Fruit fly (Drosophila melanogaster) whole organism, wandering third instar larva: ENCODE results near the gene cyc.

ENCODE experiments used
- Abd-B ChIP-seq: fragments of >200 bp; optimal IDR thresholded peaks from 2 replicates; lab custom pipeline; 2017; ENCODE audit warnings: missing biosample characterization, missing genetic modification characterization
- CG32264 ChIP-seq: fragments of 200-800 bp; sonication (Bioruptor generic); optimal IDR thresholded peaks from 2 replicates; lab custom pipeline; 2016; ENCODE audit warnings: missing biosample characterization, missing genetic modification characterization
- CG9705 ChIP-seq: fragments of 200-800 bp; sonication (Bioruptor generic); optimal IDR thresholded peaks from 2 replicates; lab custom pipeline; 2018; ENCODE audit warnings: missing biosample characterization, mild to moderate bottlenecking, missing genetic modification characterization
- CrebA ChIP-seq: fragments of 200-800 bp; sonication (Bioruptor generic); optimal IDR thresholded peaks from 2 replicates; lab custom pipeline; 2016; ENCODE audit warnings: missing biosample characterization, mild to moderate bottlenecking, missing genetic modification characterization, borderline replicate concordance
- Dfd ChIP-seq: fragments of >200 bp; optimal IDR thresholded peaks from 2 replicates; lab custom pipeline; 2017; ENCODE audit warnings: missing biosample characterization, missing genetic modification characterization
- Dif ChIP-seq: fragments of 200-275, 200-300 bp; sonication (Bioruptor generic); optimal IDR thresholded peaks from 2 replicates; lab custom pipeline; 2018; ENCODE audit warnings: missing biosample characterization, missing genetic modification characterization; ENCODE audit not compliant: partially characterized antibody
- GATAd ChIP-seq: sonication (Bioruptor generic); optimal IDR thresholded peaks from 2 replicates; lab custom pipeline; 2016; ENCODE audit warnings: missing biosample characterization, missing genetic modification characterization
- HLH106 ChIP-seq: fragments of 200-800 bp; optimal IDR thresholded peaks from 3 replicates; lab custom pipeline; 2019; ENCODE audit warnings: missing biosample characterization, mild to moderate bottlenecking, missing genetic modification characterization, moderate library complexity
- Hnf4 ChIP-seq: fragments of 200-800 bp; sonication (Bioruptor generic); optimal IDR thresholded peaks from 2 replicates; lab custom pipeline; 2016; ENCODE audit warnings: missing biosample characterization, mild to moderate bottlenecking, missing genetic modification characterization
- Hr78 ChIP-seq: fragments of >200 bp; optimal IDR thresholded peaks from 2 replicates; lab custom pipeline; 2017; ENCODE audit warnings: missing biosample characterization, missing genetic modification characterization
- Hr83 ChIP-seq: fragments of 200-300 bp; sonication (Bioruptor generic); optimal IDR thresholded peaks from 2 replicates; lab custom pipeline; 2016; ENCODE audit warnings: missing biosample characterization, mild to moderate bottlenecking, missing genetic modification characterization, moderate library complexity; ENCODE audit not compliant: poor library complexity, severe bottlenecking
- Jra ChIP-seq: sonication (Bioruptor generic); optimal IDR thresholded peaks from 2 replicates; lab custom pipeline; 2016; ENCODE audit warnings: missing biosample characterization, missing genetic modification characterization
- Mio ChIP-seq: sonication (Bioruptor generic); optimal IDR thresholded peaks from 2 replicates; lab custom pipeline; 2016; ENCODE audit warnings: missing biosample characterization, missing genetic modification characterization
- Myc ChIP-seq: fragments of >200 bp; optimal IDR thresholded peaks from 2 replicates; lab custom pipeline; 2017
- N ChIP-seq: fragments of >200 bp; optimal IDR thresholded peaks from 2 replicates; lab custom pipeline; 2018; ENCODE audit warnings: missing biosample characterization, missing external identifiers, missing genetic modification characterization
- OdsH ChIP-seq: fragments of 200-800 bp; sonication (Bioruptor generic); optimal IDR thresholded peaks from 2 replicates; lab custom pipeline; 2016; ENCODE audit warnings: missing biosample characterization, mild to moderate bottlenecking, missing genetic modification characterization
- Rel ChIP-seq, 2 experiments: fragments of 200-800 bp; sonication (Bioruptor generic) in 1 of 2; optimal IDR thresholded peaks; 2 replicates in 1 of 2; 3 replicates in 1 of 2; lab custom pipeline; 2016 to 2019; ENCODE audit warnings: mild to moderate bottlenecking in 2 of 2, missing biosample characterization in 2 of 2, missing genetic modification characterization in 2 of 2, moderate library complexity in 1 of 2
- Sp1 ChIP-seq: fragments of 200-800 bp; sonication (Bioruptor generic); optimal IDR thresholded peaks from 3 replicates; lab custom pipeline; 2019; ENCODE audit warnings: missing biosample characterization, mild to moderate bottlenecking, missing genetic modification characterization, moderate library complexity
- Vsx2 ChIP-seq: fragments of 200-300, 225-300 bp; sonication (Bioruptor generic); optimal IDR thresholded peaks from 2 replicates; lab custom pipeline; 2018; ENCODE audit warnings: missing biosample characterization, missing genetic modification characterization; ENCODE audit not compliant: partially characterized antibody
- brk ChIP-seq: fragments of 200-800 bp; sonication (Bioruptor generic); optimal IDR thresholded peaks from 2 replicates; lab custom pipeline; 2016; ENCODE audit warnings: missing biosample characterization, mild to moderate bottlenecking, missing genetic modification characterization
- dl ChIP-seq, 2 experiments: fragments of 175-275, 200-275 bp in 1 of 2; fragments of 200-275 bp in 1 of 2; sonication (Bioruptor generic); optimal IDR thresholded peaks; lab custom pipeline; 2018; ENCODE audit warnings: mild to moderate bottlenecking in 2 of 2, missing biosample characterization in 2 of 2, missing genetic modification characterization in 2 of 2, moderate library complexity in 2 of 2; ENCODE audit not compliant: partially characterized antibody in 2 of 2, insufficient read depth in 1 of 2
- dmrt93B ChIP-seq: fragments of 200-800 bp; sonication (Bioruptor generic); optimal IDR thresholded peaks from 2 replicates; lab custom pipeline; 2018; ENCODE audit warnings: missing biosample characterization, mild to moderate bottlenecking, missing genetic modification characterization
- dsf ChIP-seq: sonication (Bioruptor generic); optimal IDR thresholded peaks from 2 replicates; lab custom pipeline; 2016; ENCODE audit warnings: missing biosample characterization, missing genetic modification characterization, borderline replicate concordance
- ey ChIP-seq: fragments of 200-800 bp; sonication (Bioruptor generic); optimal IDR thresholded peaks from 2 replicates; lab custom pipeline; 2016; ENCODE audit warnings: missing biosample characterization, missing genetic modification characterization
- foxo ChIP-seq, 2 experiments: fragments of 200-800 bp; sonication (Bioruptor generic); optimal IDR thresholded peaks; 2 replicates in 1 of 2; 3 replicates in 1 of 2; lab custom pipeline; 2016 to 2017; ENCODE audit warnings: missing biosample characterization in 2 of 2, missing genetic modification characterization in 2 of 2
- fru ChIP-seq: fragments of 200-800 bp; sonication (Bioruptor generic); optimal IDR thresholded peaks from 3 replicates; lab custom pipeline; 2016; ENCODE audit warnings: missing biosample characterization, mild to moderate bottlenecking, missing genetic modification characterization
- h ChIP-seq: fragments of 200-800 bp; sonication (Bioruptor generic); optimal IDR thresholded peaks from 3 replicates; lab custom pipeline; 2016; ENCODE audit warnings: missing biosample characterization, mild to moderate bottlenecking, missing genetic modification characterization
- jim ChIP-seq: fragments of 175-275, 200-325 bp; sonication (Bioruptor generic); optimal IDR thresholded peaks from 2 replicates; lab custom pipeline; 2016; ENCODE audit warnings: missing biosample characterization, mild to moderate bottlenecking, missing genetic modification characterization
- lola ChIP-seq: fragments of >200 bp; optimal IDR thresholded peaks from 2 replicates; lab custom pipeline; 2017; ENCODE audit warnings: missing biosample characterization, missing genetic modification characterization
- pan ChIP-seq: fragments of >200 bp; optimal IDR thresholded peaks from 2 replicates; lab custom pipeline; 2017
- psq ChIP-seq: fragments of 200-800 bp; sonication (Bioruptor generic); optimal IDR thresholded peaks from 3 replicates; lab custom pipeline; 2017; ENCODE audit warnings: missing biosample characterization, mild to moderate bottlenecking, missing genetic modification characterization, moderate library complexity
- rgr ChIP-seq: fragments of 200-800 bp; sonication (Bioruptor generic); optimal IDR thresholded peaks from 3 replicates; lab custom pipeline; 2016; ENCODE audit warnings: missing biosample characterization, mild to moderate bottlenecking, missing genetic modification characterization
- sage ChIP-seq: fragments of 200-800 bp; sonication (Bioruptor generic); optimal IDR thresholded peaks from 2 replicates; lab custom pipeline; 2016; ENCODE audit warnings: missing biosample characterization, mild to moderate bottlenecking, missing genetic modification characterization
- tai ChIP-seq: sonication (Bioruptor generic); optimal IDR thresholded peaks from 2 replicates; lab custom pipeline; 2016; ENCODE audit warnings: missing biosample characterization, missing genetic modification characterization
- usp ChIP-seq: fragments of >200 bp; optimal IDR thresholded peaks from 2 replicates; lab custom pipeline; 2017; ENCODE audit warnings: missing biosample characterization, missing genetic modification characterization
- woc ChIP-seq: sonication (Bioruptor generic); optimal IDR thresholded peaks from 2 replicates; lab custom pipeline; 2016; ENCODE audit warnings: missing biosample characterization, mild to moderate bottlenecking, missing genetic modification characterization

Gene cyc

dm6 chr3L:19834143-19834794 is 18.5 kb upstream of the cyc start, which contains the start of the genes trc and CG32221:
TSS of gene trc (minus strand) at chr3L:19834304.
TSS of gene CG32221 (plus strand) at chr3L:19834670.
- TF ChIP-seq psq: peak; percentile 6
- peak; percentile 70 for TF ChIP-seq Sp1 (GFP tag; lab: Kevin White, UChicago)
- peak; percentile 66 for TF ChIP-seq CG9705 (GFP tag; lab: Kevin White, UChicago)
- TF ChIP-seq OdsH: peak; percentile 9
- TF ChIP-seq usp (GFP tag; lab: Kevin White, UChicago): no peak
- TF ChIP-seq Hr78 (GFP tag; lab: Kevin White, UChicago): no peak
- no peak for TF ChIP-seq GATAd (GFP tag; lab: Kevin White, UChicago)
- peak; percentile 74 for TF ChIP-seq Hr83 (GFP tag; lab: Kevin White, UChicago)
- TF ChIP-seq HLH106 (tag; lab: Kevin White, UChicago): no peak
- peak; percentile 95 for TF ChIP-seq Myc
- TF ChIP-seq brk (GFP tag; lab: Kevin White, UChicago): no peak
- no peak for TF ChIP-seq Rel (GFP tag; optimal IDR thresholded peaks at IDR 0.05; lab: Kevin White, UChicago)
- peak; percentile 9 for TF ChIP-seq Rel (tag; optimal IDR thresholded peaks at IDR 0.05; lab: Kevin White, UChicago)

DNA sequence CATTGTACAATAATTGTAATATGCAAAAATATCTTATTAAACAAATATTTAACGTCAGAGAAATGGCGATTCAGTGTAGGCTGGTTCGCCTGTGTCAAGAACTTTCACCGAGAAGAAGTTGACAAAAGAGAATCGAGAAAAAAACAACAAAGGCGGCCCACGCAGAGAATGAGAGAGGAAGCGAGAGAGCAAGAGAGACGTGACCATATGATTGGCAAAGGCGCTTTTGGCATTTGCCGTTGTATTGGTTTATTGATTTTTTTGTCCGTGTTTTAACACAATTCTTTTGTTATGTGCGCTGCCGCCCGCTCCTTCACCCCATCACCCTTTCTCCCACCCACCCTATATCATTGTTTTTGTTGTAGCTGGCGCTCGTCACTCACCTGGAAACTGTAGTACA is 17.5 kb upstream of the cyc start:
- peak in 1 of 2 experiments; percentile 48 for TF ChIP-seq dl (GFP tag; optimal IDR thresholded peaks at IDR 0.05; lab: Kevin White, UChicago; ENCODE audit: insufficient read depth in 1 of 2, partially characterized antibody in 2 of 2)
- peak; percentile 26 for TF ChIP-seq OdsH
- TF ChIP-seq Hr78 (GFP tag; lab: Kevin White, UChicago): no peak
- TF ChIP-seq Myc: no peak
- TF ChIP-seq CG9705 (GFP tag; lab: Kevin White, UChicago): no peak
- peak; percentile 88 for TF ChIP-seq psq
- no peak for TF ChIP-seq woc (GFP tag; lab: Kevin White, UChicago)
- TF ChIP-seq Abd-B (GFP tag; lab: Kevin White, UChicago): no peak
- peak; percentile 12 for TF ChIP-seq h (GFP tag; lab: Kevin White, UChicago)
- no peak for TF ChIP-seq Dfd
- TF ChIP-seq Dif (GFP tag; lab: Kevin White, UChicago): peak; percentile 67
- no peak for TF ChIP-seq GATAd (GFP tag; lab: Kevin White, UChicago)
- TF ChIP-seq lola: no peak
- no peak for TF ChIP-seq Rel (GFP tag; optimal IDR thresholded peaks at IDR 0.05; lab: Kevin White, UChicago)
- peak; percentile 17 for TF ChIP-seq Rel (tag; optimal IDR thresholded peaks at IDR 0.05; lab: Kevin White, UChicago)
- no peak for TF ChIP-seq Hnf4
- TF ChIP-seq, all 38 proteins: peak for 6

DNA sequence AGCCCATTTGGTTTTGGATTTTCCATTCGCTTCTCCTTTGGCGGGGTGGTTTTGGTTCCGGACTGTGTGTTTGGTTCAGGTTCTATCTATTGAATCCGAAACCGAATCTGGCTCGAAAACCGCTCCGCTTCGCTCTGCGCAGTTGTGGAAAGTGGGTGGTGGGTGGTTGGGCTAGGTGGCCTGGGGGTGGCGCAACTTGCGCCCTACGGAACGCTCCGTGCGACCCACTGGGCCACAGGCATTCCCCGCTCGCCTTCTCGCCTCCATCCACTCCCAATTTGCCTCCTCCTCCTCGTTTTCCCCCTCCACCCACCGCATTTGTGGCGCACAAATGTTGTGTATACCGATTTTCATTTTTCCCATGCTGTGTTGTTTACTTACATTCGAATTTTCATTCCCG is 3.0 kb upstream of the cyc start:
- no peak for TF ChIP-seq usp (GFP tag; lab: Kevin White, UChicago)
- TF ChIP-seq jim (GFP tag; lab: Kevin White, UChicago): no peak
- TF ChIP-seq rgr (GFP tag; lab: Kevin White, UChicago): no peak
- TF ChIP-seq Hnf4: no peak
- no peak for TF ChIP-seq fru (GFP tag; lab: Kevin White, UChicago)
- no peak for TF ChIP-seq Abd-B (GFP tag; lab: Kevin White, UChicago)
- TF ChIP-seq Vsx2 (GFP tag; lab: Kevin White, UChicago): no peak
- TF ChIP-seq Jra (GFP tag; lab: Kevin White, UChicago): no peak
- no peak for TF ChIP-seq psq
- TF ChIP-seq Myc: no peak
- TF ChIP-seq dl (GFP tag; optimal IDR thresholded peaks at IDR 0.05; lab: Kevin White, UChicago; ENCODE audit: insufficient read depth in 1 of 2, partially characterized antibody in 2 of 2): no peak

DNA sequence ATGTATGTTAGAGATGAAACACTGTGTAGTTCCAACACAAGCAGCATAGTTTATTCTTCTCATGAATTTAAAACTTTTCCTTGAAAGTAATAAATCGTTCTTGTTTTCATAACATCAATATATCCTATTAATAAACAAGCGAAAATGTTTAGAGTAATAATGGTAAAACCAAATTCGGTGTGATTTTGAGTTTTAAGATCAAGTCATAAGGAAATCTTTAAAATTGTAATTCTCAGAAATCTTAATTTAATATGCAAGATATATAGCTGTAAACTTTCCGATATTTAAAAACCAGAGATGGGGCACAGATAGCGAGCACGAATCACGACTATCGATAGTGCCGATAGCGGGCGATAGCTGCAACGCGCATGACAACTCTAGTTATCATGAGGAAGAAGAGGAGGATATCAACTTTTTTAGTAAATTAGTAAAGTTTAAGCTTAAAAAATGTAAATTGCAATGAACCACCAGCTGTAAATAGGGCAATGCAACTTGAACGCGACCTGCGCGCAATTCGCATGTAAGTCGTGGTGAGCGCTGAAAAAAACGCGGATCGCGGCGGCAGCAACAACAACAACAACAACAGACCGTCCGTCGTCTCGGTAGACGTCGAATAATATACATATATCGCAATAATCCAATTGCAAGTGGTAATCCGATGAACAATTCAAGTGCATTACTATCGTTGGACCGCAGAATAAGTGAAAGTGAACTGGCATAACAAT is 2.2 kb upstream of the cyc start, which contains the start of the genes Fibp and Deaf1:
Gene Fibp, minus strand, starts transcription at position 161 of the 725 bp plus-strand sequence.
Gene Deaf1, plus strand, starts transcription at position 368 of the 725 bp plus-strand sequence.
- TF ChIP-seq ey (GFP tag; lab: Kevin White, UChicago): peak; percentile 76
- no peak for TF ChIP-seq usp (GFP tag; lab: Kevin White, UChicago)
- no peak for TF ChIP-seq Abd-B (GFP tag; lab: Kevin White, UChicago)
- TF ChIP-seq Dfd: no peak
- TF ChIP-seq dmrt93B: no peak
- TF ChIP-seq psq: peak; percentile 69
- TF ChIP-seq Vsx2 (GFP tag; lab: Kevin White, UChicago): no peak
- no peak for TF ChIP-seq Myc
- TF ChIP-seq sage (GFP tag; lab: Kevin White, UChicago): no peak
- TF ChIP-seq CG32264 (GFP tag; lab: Kevin White, UChicago): peak; percentile 33
- no peak for TF ChIP-seq Rel (GFP tag; optimal IDR thresholded peaks at IDR 0.05; lab: Kevin White, UChicago)
- no peak for TF ChIP-seq Rel (tag; optimal IDR thresholded peaks at IDR 0.05; lab: Kevin White, UChicago)
- TF ChIP-seq GATAd (GFP tag; lab: Kevin White, UChicago): peak; percentile 82
- no peak for TF ChIP-seq CrebA (GFP tag; lab: Kevin White, UChicago)
- no peak for TF ChIP-seq Dif (GFP tag; lab: Kevin White, UChicago)
- TF ChIP-seq fru (GFP tag; lab: Kevin White, UChicago): peak; percentile 82
- TF ChIP-seq Mio (GFP tag; lab: Kevin White, UChicago): peak; percentile 8
- TF ChIP-seq N (GFP tag; lab: Kevin White, UChicago): no peak
- TF ChIP-seq rgr (GFP tag; lab: Kevin White, UChicago): peak; percentile 79
- peak; percentile 83 for TF ChIP-seq h (GFP tag; lab: Kevin White, UChicago)
- peak; percentile 59 for TF ChIP-seq CG9705 (GFP tag; lab: Kevin White, UChicago)
- peak; percentile 67 for TF ChIP-seq Hr83 (GFP tag; lab: Kevin White, UChicago)
- TF ChIP-seq HLH106 (tag; lab: Kevin White, UChicago): peak; percentile 82
- TF ChIP-seq tai (GFP tag; lab: Kevin White, UChicago): no peak
- peak; percentile 50 for TF ChIP-seq dsf (GFP tag; lab: Kevin White, UChicago)
- no peak for TF ChIP-seq jim (GFP tag; lab: Kevin White, UChicago)
- no peak for TF ChIP-seq pan (lab: Kevin White, UChicago)
- peak; percentile 78 for TF ChIP-seq Sp1 (GFP tag; lab: Kevin White, UChicago)
- no peak for TF ChIP-seq dl (GFP tag; optimal IDR thresholded peaks at IDR 0.05; lab: Kevin White, UChicago; ENCODE audit: insufficient read depth in 1 of 2, partially characterized antibody in 2 of 2)
- peak in 1 of 2 experiments; percentile 84 for TF ChIP-seq foxo (GFP tag; optimal IDR thresholded peaks at IDR 0.05; lab: Kevin White, UChicago)
